Fruit fly (Drosophila melanogaster): ENCODE measurements around the gene Snx27.
A peak's percentile ranks its signal among the peaks of the same experiment; 100 is the strongest.

The Snx27 gene

dm6 chrX:5770730-5771181 is 32.9 kb upstream of the Snx27 start, which contains the start of gene CG3097:
Gene CG3097 (minus strand): TSS chrX:5770780.
- no peak for TF ChIP-seq Jra (GFP tag; optimal IDR thresholded peaks at IDR 0.05)
- no peak for TF ChIP-seq dmrt93B (GFP tag; optimal IDR thresholded peaks at IDR 0.05)
- TF ChIP-seq jim (GFP tag; optimal IDR thresholded peaks at IDR 0.05) = no peak
- TF ChIP-seq CG9705 (GFP tag; optimal IDR thresholded peaks at IDR 0.05) = no peak
- no peak for TF ChIP-seq Sp1 (GFP tag; optimal IDR thresholded peaks at IDR 0.05)
- TF ChIP-seq tai (GFP tag; optimal IDR thresholded peaks at IDR 0.05) = no peak
- no peak for TF ChIP-seq Mio (GFP tag; optimal IDR thresholded peaks at IDR 0.05)
- TF ChIP-seq CrebA (GFP tag; optimal IDR thresholded peaks at IDR 0.05; ENCODE audit: borderline replicate concordance) = no peak
- TF ChIP-seq sv (GFP tag; optimal IDR thresholded peaks at IDR 0.05) = no peak
- TF ChIP-seq CG32264 (GFP tag; optimal IDR thresholded peaks at IDR 0.05) = no peak
- TF ChIP-seq Vsx2 (GFP tag; optimal IDR thresholded peaks at IDR 0.05; ENCODE audit: partially characterized antibody) = no peak
- no peak for TF ChIP-seq rgr (GFP tag; optimal IDR thresholded peaks at IDR 0.05)
- TF ChIP-seq OdsH (GFP tag; optimal IDR thresholded peaks at IDR 0.05) = no peak
- no peak for TF ChIP-seq dl (GFP tag; optimal IDR thresholded peaks at IDR 0.05; ENCODE audit: insufficient read depth in 1 of 2, partially characterized antibody in 2 of 2)
- TF ChIP-seq GATAd (GFP tag; optimal IDR thresholded peaks at IDR 0.05) = no peak
- no peak for TF ChIP-seq sage (GFP tag; optimal IDR thresholded peaks at IDR 0.05)

dm6 chrX:5768602-5769251 is 30.9 kb upstream of the Snx27 start:
- TF ChIP-seq psq (GFP tag; optimal IDR thresholded peaks at IDR 0.05) (peak; percentile 12), Vsx2 (GFP tag; optimal IDR thresholded peaks at IDR 0.05; ENCODE audit: partially characterized antibody) (peak; percentile 15), foxo (GFP tag; optimal IDR thresholded peaks at IDR 0.05) (no peak), Sp1 (GFP tag; optimal IDR thresholded peaks at IDR 0.05) (peak; percentile 16)

dm6 chrX:5766732-5767131 is 28.9 kb upstream of the Snx27 start:
- peak; percentile 82 for TF ChIP-seq Myc (optimal IDR thresholded peaks at IDR 0.05)
- TF ChIP-seq br (GFP tag; optimal IDR thresholded peaks at IDR 0.05) = no peak
- TF ChIP-seq Jra (GFP tag; optimal IDR thresholded peaks at IDR 0.05) = no peak
- TF ChIP-seq Sp1 (GFP tag; optimal IDR thresholded peaks at IDR 0.05) = no peak
- TF ChIP-seq HLH106 (tag; optimal IDR thresholded peaks at IDR 0.05) = no peak
- TF ChIP-seq Hnf4 (GFP tag; optimal IDR thresholded peaks at IDR 0.05) = no peak
- no peak for TF ChIP-seq sv (GFP tag; optimal IDR thresholded peaks at IDR 0.05)
- TF ChIP-seq N (GFP tag; optimal IDR thresholded peaks at IDR 0.05) = peak; percentile 63
- no peak for TF ChIP-seq rgr (GFP tag; optimal IDR thresholded peaks at IDR 0.05)
- no peak for TF ChIP-seq CG32264 (GFP tag; optimal IDR thresholded peaks at IDR 0.05)
- no peak for TF ChIP-seq dmrt93B (GFP tag; optimal IDR thresholded peaks at IDR 0.05)
- TF ChIP-seq sage (GFP tag; optimal IDR thresholded peaks at IDR 0.05) = no peak
- TF ChIP-seq h (GFP tag; optimal IDR thresholded peaks at IDR 0.05) = no peak

- TF ChIP-seq brk (GFP tag; optimal IDR thresholded peaks at IDR 0.05) = no peak
- peak; percentile 70 for TF ChIP-seq Hnf4 (GFP tag; optimal IDR thresholded peaks at IDR 0.05)
- TF ChIP-seq dsf (GFP tag; optimal IDR thresholded peaks at IDR 0.05; ENCODE audit: borderline replicate concordance) = peak; percentile 52
- TF ChIP-seq CG9705 (GFP tag; optimal IDR thresholded peaks at IDR 0.05) = peak; percentile 63
- peak; percentile 74 for TF ChIP-seq rgr (GFP tag; optimal IDR thresholded peaks at IDR 0.05)
- TF ChIP-seq dmrt93B (GFP tag; optimal IDR thresholded peaks at IDR 0.05) = peak; percentile 47
- TF ChIP-seq Dif (GFP tag; optimal IDR thresholded peaks at IDR 0.05; ENCODE audit: partially characterized antibody) = no peak
- peak; percentile 65 for TF ChIP-seq fru (GFP tag; optimal IDR thresholded peaks at IDR 0.05)
- TF ChIP-seq CG32264 (GFP tag; optimal IDR thresholded peaks at IDR 0.05) = peak; percentile 30
- TF ChIP-seq Hr78 (GFP tag; optimal IDR thresholded peaks at IDR 0.05) = no peak
- peak; percentile 58 for TF ChIP-seq GATAd (GFP tag; optimal IDR thresholded peaks at IDR 0.05)
- TF ChIP-seq Myc (optimal IDR thresholded peaks at IDR 0.05) = no peak
- peak; percentile 54 for TF ChIP-seq psq (GFP tag; optimal IDR thresholded peaks at IDR 0.05)
- peak; percentile 71 for TF ChIP-seq Sp1 (GFP tag; optimal IDR thresholded peaks at IDR 0.05)
- peak; percentile 72 for TF ChIP-seq jim (GFP tag; optimal IDR thresholded peaks at IDR 0.05)
- TF ChIP-seq OdsH (GFP tag; optimal IDR thresholded peaks at IDR 0.05) = peak; percentile 44
- TF ChIP-seq Rel (GFP tag; optimal IDR thresholded peaks at IDR 0.05) = no peak
- TF ChIP-seq Rel (tag; optimal IDR thresholded peaks at IDR 0.05) = peak; percentile 76
- TF ChIP-seq HLH106 (tag; optimal IDR thresholded peaks at IDR 0.05) = peak; percentile 35
- peak; percentile 4 for TF ChIP-seq sv (GFP tag; optimal IDR thresholded peaks at IDR 0.05)
- TF ChIP-seq usp (GFP tag; optimal IDR thresholded peaks at IDR 0.05) = no peak
- peak; percentile 83 for TF ChIP-seq h (GFP tag; optimal IDR thresholded peaks at IDR 0.05)
- peak; percentile 4 for TF ChIP-seq woc (GFP tag; optimal IDR thresholded peaks at IDR 0.05)
- TF ChIP-seq Jra (GFP tag; optimal IDR thresholded peaks at IDR 0.05) = peak; percentile 88
- TF ChIP-seq Hr83 (GFP tag; optimal IDR thresholded peaks at IDR 0.05; ENCODE audit: poor library complexity, severe bottlenecking) = peak; percentile 96
- peak; percentile 42 for TF ChIP-seq ey (GFP tag; optimal IDR thresholded peaks at IDR 0.05)
- peak; percentile 85 for TF ChIP-seq br (GFP tag; optimal IDR thresholded peaks at IDR 0.05)
- TF ChIP-seq pan (optimal IDR thresholded peaks at IDR 0.05) = no peak
- TF ChIP-seq foxo (GFP tag; optimal IDR thresholded peaks at IDR 0.05) = peak in 1 of 2 experiments; percentile 64
These were observed 26.4 kb upstream of the Snx27 start, which contains the start of the genes MAPk-Ak2 and CG42699 for dm6 chrX:5764001-5764892. Gene MAPk-Ak2 (minus strand): TSS chrX:5764203. Gene CG42699 (plus strand): TSS chrX:5764553.
